Fruit fly (Drosophila melanogaster): Measurements from ENCODE around the gene Cyp40.

- TF ChIP-seq Clk (GFP tag; optimal IDR thresholded peaks at IDR 0.05) (no peak), CG14711 (tag; optimal IDR thresholded peaks at IDR 0.05) (no peak), Crg-1 (GFP tag; optimal IDR thresholded peaks at IDR 0.05) (no peak), pad (GFP tag; optimal IDR thresholded peaks at IDR 0.05) (no peak), toe (GFP tag; optimal IDR thresholded peaks at IDR 0.05) (no peak), tj (GFP tag; optimal IDR thresholded peaks at IDR 0.05) (peak; percentile 48), cic (GFP tag; optimal IDR thresholded peaks at IDR 0.05) (peak; percentile 11), Mnt (GFP tag; optimal IDR thresholded peaks at IDR 0.05) (no peak)
Observed at dm6 chr3L:9615443-9616141, 12.9 kb upstream of the Cyp40 start.

Data from whole organism, adult.